Worm (Caenorhabditis elegans) whole organism, L1 larva: ENCODE measurements around the gene chdh-1.

Source experiments
- C16A3.4 ChIP-seq: fragments of 150-350 bp; optimal IDR thresholded peaks from 2 replicates; lab custom pipeline; 2014; ENCODE audit warnings: missing biosample characterization, missing genetic modification characterization
- C34B4.2 ChIP-seq: sonication (generic microtip); optimal IDR thresholded peaks from 2 replicates; lab custom pipeline; 2017; ENCODE audit warnings: mild to moderate bottlenecking, missing genetic modification characterization, missing compliant biosample characterization
- F16B12.6 ChIP-seq: fragments of 150-350 bp; optimal IDR thresholded peaks from 2 replicates; lab custom pipeline; 2014; ENCODE audit warnings: missing biosample characterization, missing genetic modification characterization
- alr-1 ChIP-seq: fragments of 200-800 bp; sonication (Bioruptor generic); optimal IDR thresholded peaks from 2 replicates; lab custom pipeline; 2018; ENCODE audit warnings: borderline replicate concordance, mild to moderate bottlenecking, missing genetic modification characterization, missing compliant biosample characterization
- aly-2 ChIP-seq: fragments of 150-350 bp; optimal IDR thresholded peaks from 2 replicates; lab custom pipeline; 2014; ENCODE audit warnings: missing biosample characterization, missing genetic modification characterization
- blmp-1 ChIP-seq: fragments of 150-350 bp; optimal IDR thresholded peaks from 2 replicates; lab custom pipeline; 2014; ENCODE audit warnings: missing biosample characterization, missing genetic modification characterization
- ceh-63 ChIP-seq: fragments of 200-800 bp; sonication (Bioruptor generic); optimal IDR thresholded peaks from 2 replicates; lab custom pipeline; 2018; ENCODE audit warnings: mild to moderate bottlenecking, missing genetic modification characterization, missing compliant biosample characterization
- ceh-90 ChIP-seq: sonication (generic microtip); optimal IDR thresholded peaks from 2 replicates; lab custom pipeline; 2016; ENCODE audit warnings: missing genetic modification characterization, missing compliant biosample characterization
- dsc-1 ChIP-seq: sonication (generic microtip); optimal IDR thresholded peaks from 2 replicates; lab custom pipeline; 2016; ENCODE audit warnings: mild to moderate bottlenecking, missing genetic modification characterization, missing compliant biosample characterization
- efl-1 ChIP-seq, 4 experiments: fragments of 150-350 bp; optimal IDR thresholded peaks in 3 of 4; peaks in 1 of 4; 1 replicate in 1 of 4; 2 replicates in 3 of 4; lab custom pipeline; 2014; ENCODE audit warnings: missing biosample characterization in 2 of 4, missing genetic modification characterization in 2 of 4, missing genetic modification reagents in 2 of 4
- efl-3 ChIP-seq: fragments of 200-800 bp; sonication (Bioruptor generic); optimal IDR thresholded peaks from 2 replicates; lab custom pipeline; 2018; ENCODE audit warnings: mild to moderate bottlenecking, missing genetic modification characterization, missing compliant biosample characterization
- egl-13 ChIP-seq: sonication (generic microtip); optimal IDR thresholded peaks from 2 replicates; lab custom pipeline; 2016; ENCODE audit warnings: missing genotype, missing genetic modification reagents, missing genetic modification characterization, missing compliant biosample characterization
- egl-27 ChIP-seq, 2 experiments: fragments of 150-350 bp in 1 of 2; sonication (generic microtip); optimal IDR thresholded peaks; 3 replicates each; lab custom pipeline; 2017 to 2018; ENCODE audit warnings: missing biosample characterization in 2 of 2, missing genetic modification characterization in 2 of 2, missing genetic modification reagents in 2 of 2
- elt-2 ChIP-seq: sonication (generic microtip); optimal IDR thresholded peaks from 2 replicates; lab custom pipeline; 2016; ENCODE audit warnings: missing genetic modification characterization, mild to moderate bottlenecking, inconsistent platforms, missing compliant biosample characterization, missing genetic modification reagents
- elt-3 ChIP-seq, 6 experiments: fragments of 150-350 bp in 1 of 6; sonication (generic microtip); optimal IDR thresholded peaks; 2 replicates each; lab custom pipeline; 2017 to 2018; ENCODE audit warnings: missing biosample characterization in 6 of 6, missing genetic modification characterization in 6 of 6, inconsistent platforms in 1 of 6
- ets-5 ChIP-seq: fragments of 200-800 bp; sonication (Bioruptor generic); IDR thresholded peaks from 2 replicates; pipeline ENCODE4 v1.3.6; 2022; ENCODE audit warnings: missing genetic modification characterization, missing compliant biosample characterization
- fkh-10 ChIP-seq: sonication (generic microtip); optimal IDR thresholded peaks from 2 replicates; lab custom pipeline; 2017; ENCODE audit warnings: missing biosample characterization, missing genetic modification reagents, missing genetic modification characterization
- fkh-4 ChIP-seq: sonication (generic microtip); optimal IDR thresholded peaks from 2 replicates; lab custom pipeline; 2016; ENCODE audit warnings: missing compliant biosample characterization, missing genetic modification characterization, borderline replicate concordance
- fos-1 ChIP-seq: fragments of 150-350 bp; optimal IDR thresholded peaks from 2 replicates; lab custom pipeline; 2014; ENCODE audit warnings: missing biosample characterization, missing genetic modification characterization
- hlh-17 ChIP-seq: fragments of 200-800 bp; sonication (Bioruptor generic); optimal IDR thresholded peaks from 2 replicates; lab custom pipeline; 2018; ENCODE audit warnings: missing genetic modification characterization, mild to moderate bottlenecking, missing compliant biosample characterization, moderate library complexity, borderline replicate concordance
- hpl-2 ChIP-seq: fragments of 150-350 bp; optimal IDR thresholded peaks from 2 replicates; lab custom pipeline; 2014; ENCODE audit warnings: missing biosample characterization, missing genetic modification reagents, missing genetic modification characterization
- isw-1 ChIP-seq: fragments of 200-800 bp; sonication (Bioruptor generic); IDR thresholded peaks from 2 replicates; pipeline ENCODE4 v1.3.6; 2022; ENCODE audit warnings: missing genetic modification characterization, missing compliant biosample characterization
- jun-1 ChIP-seq: fragments of 150-350 bp; optimal IDR thresholded peaks from 2 replicates; lab custom pipeline; 2014; ENCODE audit warnings: missing biosample characterization, missing genetic modification reagents, missing genetic modification characterization
- lin-13 ChIP-seq: fragments of 150-350 bp; optimal IDR thresholded peaks from 2 replicates; lab custom pipeline; 2014; ENCODE audit warnings: missing biosample characterization, missing genetic modification reagents, missing genetic modification characterization
- lin-14 ChIP-seq: fragments of 200-800 bp; sonication (Bioruptor generic); optimal IDR thresholded peaks from 2 replicates; lab custom pipeline; 2018; ENCODE audit warnings: mild to moderate bottlenecking, missing genetic modification characterization, moderate library complexity, missing compliant biosample characterization
- lin-35 ChIP-seq, 2 experiments: fragments of 150-350 bp; optimal IDR thresholded peaks; 2 replicates each; lab custom pipeline; 2014; ENCODE audit warnings: missing biosample characterization in 2 of 2, missing genetic modification characterization in 2 of 2, missing genetic modification reagents in 2 of 2
- lir-3 ChIP-seq: sonication (generic microtip); optimal IDR thresholded peaks from 2 replicates; lab custom pipeline; 2016; ENCODE audit warnings: mild to moderate bottlenecking, missing genetic modification characterization, moderate library complexity, missing compliant biosample characterization; ENCODE audit not compliant: poor library complexity
- mab-9 ChIP-seq: fragments of 200-800 bp; sonication (Bioruptor generic); IDR thresholded peaks from 2 replicates; pipeline ENCODE4 v1.3.6; 2022; ENCODE audit warnings: missing genetic modification reagents, missing genetic modification characterization, missing compliant biosample characterization
- mep-1 ChIP-seq: fragments of 150-350 bp; optimal IDR thresholded peaks from 2 replicates; lab custom pipeline; 2014; ENCODE audit warnings: missing biosample characterization, missing genetic modification characterization
- nhr-12 ChIP-seq: sonication (generic microtip); optimal IDR thresholded peaks from 2 replicates; lab custom pipeline; 2017; ENCODE audit warnings: missing biosample characterization, missing genetic modification characterization
- nhr-19 ChIP-seq: fragments of 200-800 bp; sonication (Bioruptor generic); conservative IDR thresholded peaks from 2 replicates; pipeline ENCODE4 v1.3.6; 2022; ENCODE audit warnings: missing genetic modification characterization, missing compliant biosample characterization
- nhr-20 ChIP-seq: sonication (generic microtip); optimal IDR thresholded peaks from 2 replicates; lab custom pipeline; 2016; ENCODE audit warnings: mild to moderate bottlenecking, missing genetic modification characterization, missing compliant biosample characterization
- nhr-237 ChIP-seq: fragments of 150-350 bp; optimal IDR thresholded peaks from 2 replicates; lab custom pipeline; 2014; ENCODE audit warnings: missing biosample characterization, missing genetic modification characterization
- nhr-71 ChIP-seq: sonication (generic microtip); optimal IDR thresholded peaks from 2 replicates; lab custom pipeline; 2016; ENCODE audit warnings: mild to moderate bottlenecking, missing genetic modification characterization, moderate library complexity, missing compliant biosample characterization
- nhr-76 ChIP-seq: sonication (generic microtip); optimal IDR thresholded peaks from 2 replicates; lab custom pipeline; 2017; ENCODE audit warnings: missing biosample characterization, missing genetic modification characterization
- nhr-77 ChIP-seq: fragments of 150-350 bp; optimal IDR thresholded peaks from 2 replicates; lab custom pipeline; 2014; ENCODE audit warnings: missing biosample characterization, missing genetic modification characterization
- nhr-85 ChIP-seq: sonication (generic microtip); peaks from one replicate; lab custom pipeline; 2016; ENCODE audit warnings: missing genetic modification characterization, inconsistent platforms, missing compliant biosample characterization
- nhr-90 ChIP-seq: sonication (generic microtip); optimal IDR thresholded peaks from 2 replicates; lab custom pipeline; 2016; ENCODE audit warnings: mild to moderate bottlenecking, missing genetic modification characterization, missing compliant biosample characterization; ENCODE audit not compliant: poor library complexity
- rnt-1 ChIP-seq: sonication (generic microtip); optimal IDR thresholded peaks from 2 replicates; lab custom pipeline; 2016; ENCODE audit warnings: mild to moderate bottlenecking, missing genetic modification characterization, moderate library complexity, missing compliant biosample characterization
- skn-1 ChIP-seq: fragments of 150-350 bp; optimal IDR thresholded peaks from 2 replicates; lab custom pipeline; 2014; ENCODE audit warnings: missing biosample characterization, missing genetic modification characterization
- snpc-4 ChIP-seq: fragments of 150-350 bp; optimal IDR thresholded peaks from 2 replicates; lab custom pipeline; 2014; ENCODE audit warnings: missing biosample characterization, missing genetic modification characterization
- snu-23 ChIP-seq: sonication (generic microtip); optimal IDR thresholded peaks from 2 replicates; lab custom pipeline; 2016; ENCODE audit warnings: missing genetic modification characterization, missing compliant biosample characterization
- sup-37 ChIP-seq: fragments of 200-800 bp; sonication (Bioruptor generic); optimal IDR thresholded peaks from 2 replicates; lab custom pipeline; 2018; ENCODE audit warnings: mild to moderate bottlenecking, missing genetic modification characterization, missing compliant biosample characterization
- swsn-7 ChIP-seq: sonication (generic microtip); optimal IDR thresholded peaks from 2 replicates; lab custom pipeline; 2016; ENCODE audit warnings: missing genetic modification characterization, missing compliant biosample characterization
- tbx-2 ChIP-seq: sonication (generic microtip); optimal IDR thresholded peaks from 2 replicates; lab custom pipeline; 2016; ENCODE audit warnings: missing genetic modification characterization, missing compliant biosample characterization
- tlp-1 ChIP-seq: fragments of 150-350 bp; optimal IDR thresholded peaks from 2 replicates; lab custom pipeline; 2014; ENCODE audit warnings: missing biosample characterization, missing genetic modification characterization
- unc-62 ChIP-seq: fragments of 150-350 bp; optimal IDR thresholded peaks from 2 replicates; lab custom pipeline; 2014; ENCODE audit warnings: missing biosample characterization, missing genetic modification reagents, missing genetic modification characterization
- unc-98 ChIP-seq: fragments of 200-800 bp; sonication (Bioruptor generic); IDR thresholded peaks from 2 replicates; pipeline ENCODE4 v1.3.6; 2022; ENCODE audit warnings: missing genetic modification characterization, missing compliant biosample characterization
- vab-15 ChIP-seq: sonication (generic microtip); optimal IDR thresholded peaks from 2 replicates; lab custom pipeline; 2017; ENCODE audit warnings: missing genotype, mild to moderate bottlenecking, missing genetic modification characterization, missing compliant biosample characterization
- zip-4 ChIP-seq: fragments of 200-800 bp; sonication (Bioruptor generic); optimal IDR thresholded peaks from 2 replicates; lab custom pipeline; 2018; ENCODE audit warnings: mild to moderate bottlenecking, missing genetic modification characterization, moderate library complexity, missing compliant biosample characterization
- ztf-4 ChIP-seq: fragments of 150-350 bp; optimal IDR thresholded peaks from 2 replicates; lab custom pipeline; 2014; ENCODE audit warnings: missing biosample characterization, missing genetic modification characterization

The chdh-1 gene

ce11 chrII:8743379-8744173 lies 44.8 kb upstream of the chdh-1 start, which contains the start of gene mak-1 (continued):
- no peak for TF ChIP-seq efl-1 (optimal IDR thresholded peaks at IDR 0.05; lab: Kevin White, UChicago)
- TF ChIP-seq efl-1 (GFP tag; optimal IDR thresholded peaks at IDR 0.05 in 1 of 2; lab: Kevin White, UChicago), result no peak
- peak; percentile 39 for TF ChIP-seq nhr-90 (tag; lab: Kevin White, UChicago)
- no peak for TF ChIP-seq nhr-237
- TF ChIP-seq alr-1, result no peak
- peak; percentile 2 for TF ChIP-seq mep-1 (tag; lab: Kevin White, UChicago)
- peak in 1 of 6 experiments; percentile 59 for TF ChIP-seq elt-3 (tag; optimal IDR thresholded peaks at IDR 0.05; lab: Kevin White, UChicago)
- no peak for TF ChIP-seq efl-3 (GFP tag; lab: Kevin White, UChicago)
- TF ChIP-seq ceh-63 (GFP tag; lab: Kevin White, UChicago), result no peak
- TF ChIP-seq fos-1 (tag; lab: Kevin White, UChicago), result no peak
- no peak for TF ChIP-seq hlh-17 (GFP tag; lab: Kevin White, UChicago)
- TF ChIP-seq snpc-4, result no peak
- no peak for TF ChIP-seq C16A3.4
- no peak for TF ChIP-seq ztf-4
- TF ChIP-seq swsn-7 (tag; lab: Kevin White, UChicago), result peak; percentile 11
- no peak for TF ChIP-seq fkh-10 (GFP tag; lab: Kevin White, UChicago)
- no peak for TF ChIP-seq unc-62
- no peak for TF ChIP-seq lin-13 (GFP tag; lab: Kevin White, UChicago)
- peak; percentile 61 for TF ChIP-seq nhr-19 (GFP tag; lab: Robert Waterston, UW)
- TF ChIP-seq nhr-85, result peak; percentile 86
- TF ChIP-seq sup-37 (GFP tag; lab: Kevin White, UChicago), result no peak
- no peak for TF ChIP-seq skn-1 (tag; lab: Kevin White, UChicago)
- no peak for TF ChIP-seq nhr-77 (tag; lab: Kevin White, UChicago)
- TF ChIP-seq isw-1 (GFP tag; lab: Robert Waterston, UW), result no peak
- no peak for TF ChIP-seq mab-9
- no peak for TF ChIP-seq dsc-1 (tag; lab: Kevin White, UChicago)
- TF ChIP-seq jun-1, result no peak
- no peak for TF ChIP-seq unc-98 (GFP tag; lab: Robert Waterston, UW)
- TF ChIP-seq rnt-1 (tag; lab: Kevin White, UChicago), result peak; percentile 49
- TF ChIP-seq elt-2, result peak; percentile 71
- no peak for TF ChIP-seq ets-5 (GFP tag; lab: Robert Waterston, UW)
- peak; percentile 26 to 56 for TF ChIP-seq lin-35 (GFP tag; optimal IDR thresholded peaks at IDR 0.05; lab: Kevin White, UChicago)
- TF ChIP-seq blmp-1, result peak; percentile 56
- TF ChIP-seq ceh-90 (tag; lab: Kevin White, UChicago), result no peak
- TF ChIP-seq fkh-4 (tag; lab: Kevin White, UChicago), result no peak
- peak; percentile 42 for TF ChIP-seq lir-3 (tag; lab: Kevin White, UChicago)
- TF ChIP-seq lin-14 (GFP tag; lab: Kevin White, UChicago), result peak; percentile 2
- no peak for TF ChIP-seq egl-27 (tag; optimal IDR thresholded peaks at IDR 0.05; lab: Kevin White, UChicago)
- no peak for TF ChIP-seq vab-15 (tag; lab: Kevin White, UChicago)
- peak; percentile 60 for TF ChIP-seq nhr-71 (tag; lab: Kevin White, UChicago)
- no peak for TF ChIP-seq hpl-2 (GFP tag; lab: Kevin White, UChicago)
- peak; percentile 47 for TF ChIP-seq tbx-2 (tag; lab: Kevin White, UChicago)
- TF ChIP-seq nhr-76 (tag; lab: Kevin White, UChicago), result no peak
- peak; percentile 81 for TF ChIP-seq nhr-20
- TF ChIP-seq egl-13, result no peak
- TF ChIP-seq tlp-1 (tag; lab: Kevin White, UChicago), result no peak
- TF ChIP-seq F16B12.6 (tag; lab: Kevin White, UChicago), result no peak
- peak; percentile 67 for TF ChIP-seq snu-23 (GFP tag; lab: Kevin White, UChicago)
- no peak for TF ChIP-seq aly-2
- TF ChIP-seq C34B4.2 (tag; lab: Kevin White, UChicago), result no peak
- no peak for TF ChIP-seq nhr-12 (tag; lab: Kevin White, UChicago)
- TF ChIP-seq zip-4 (GFP tag; lab: Kevin White, UChicago), result no peak
